Fruit fly (Drosophila melanogaster) whole organism, wandering third instar larva: Measurements from ENCODE around the gene CG12170.

Experiments
- CG32264 ChIP-seq: fragments of 200-800 bp; sonication (Bioruptor generic); optimal IDR thresholded peaks from 2 replicates; lab custom pipeline; 2016; ENCODE audit warnings: missing biosample characterization, missing genetic modification characterization
- CG9705 ChIP-seq: fragments of 200-800 bp; sonication (Bioruptor generic); optimal IDR thresholded peaks from 2 replicates; lab custom pipeline; 2018; ENCODE audit warnings: missing biosample characterization, mild to moderate bottlenecking, missing genetic modification characterization
- CrebA ChIP-seq: fragments of 200-800 bp; sonication (Bioruptor generic); optimal IDR thresholded peaks from 2 replicates; lab custom pipeline; 2016; ENCODE audit warnings: missing biosample characterization, mild to moderate bottlenecking, missing genetic modification characterization, borderline replicate concordance
- Dfd ChIP-seq: fragments of >200 bp; optimal IDR thresholded peaks from 2 replicates; lab custom pipeline; 2017; ENCODE audit warnings: missing biosample characterization, missing genetic modification characterization
- Dif ChIP-seq: fragments of 200-275, 200-300 bp; sonication (Bioruptor generic); optimal IDR thresholded peaks from 2 replicates; lab custom pipeline; 2018; ENCODE audit warnings: missing biosample characterization, missing genetic modification characterization; ENCODE audit not compliant: partially characterized antibody
- GATAd ChIP-seq: sonication (Bioruptor generic); optimal IDR thresholded peaks from 2 replicates; lab custom pipeline; 2016; ENCODE audit warnings: missing biosample characterization, missing genetic modification characterization
- HLH106 ChIP-seq: fragments of 200-800 bp; optimal IDR thresholded peaks from 3 replicates; lab custom pipeline; 2019; ENCODE audit warnings: missing biosample characterization, mild to moderate bottlenecking, missing genetic modification characterization, moderate library complexity
- Hnf4 ChIP-seq: fragments of 200-800 bp; sonication (Bioruptor generic); optimal IDR thresholded peaks from 2 replicates; lab custom pipeline; 2016; ENCODE audit warnings: missing biosample characterization, mild to moderate bottlenecking, missing genetic modification characterization
- Hr78 ChIP-seq: fragments of >200 bp; optimal IDR thresholded peaks from 2 replicates; lab custom pipeline; 2017; ENCODE audit warnings: missing biosample characterization, missing genetic modification characterization
- Hr83 ChIP-seq: fragments of 200-300 bp; sonication (Bioruptor generic); optimal IDR thresholded peaks from 2 replicates; lab custom pipeline; 2016; ENCODE audit warnings: missing biosample characterization, mild to moderate bottlenecking, missing genetic modification characterization, moderate library complexity; ENCODE audit not compliant: poor library complexity, severe bottlenecking
- Jra ChIP-seq: sonication (Bioruptor generic); optimal IDR thresholded peaks from 2 replicates; lab custom pipeline; 2016; ENCODE audit warnings: missing biosample characterization, missing genetic modification characterization
- Mio ChIP-seq: sonication (Bioruptor generic); optimal IDR thresholded peaks from 2 replicates; lab custom pipeline; 2016; ENCODE audit warnings: missing biosample characterization, missing genetic modification characterization
- Myc ChIP-seq: fragments of >200 bp; optimal IDR thresholded peaks from 2 replicates; lab custom pipeline; 2017
- N ChIP-seq: fragments of >200 bp; optimal IDR thresholded peaks from 2 replicates; lab custom pipeline; 2018; ENCODE audit warnings: missing biosample characterization, missing external identifiers, missing genetic modification characterization
- OdsH ChIP-seq: fragments of 200-800 bp; sonication (Bioruptor generic); optimal IDR thresholded peaks from 2 replicates; lab custom pipeline; 2016; ENCODE audit warnings: missing biosample characterization, mild to moderate bottlenecking, missing genetic modification characterization
- Rel ChIP-seq, 2 experiments: fragments of 200-800 bp; sonication (Bioruptor generic) in 1 of 2; optimal IDR thresholded peaks; 2 replicates in 1 of 2; 3 replicates in 1 of 2; lab custom pipeline; 2016 to 2019; ENCODE audit warnings: mild to moderate bottlenecking in 2 of 2, missing biosample characterization in 2 of 2, missing genetic modification characterization in 2 of 2, moderate library complexity in 1 of 2
- Sp1 ChIP-seq: fragments of 200-800 bp; sonication (Bioruptor generic); optimal IDR thresholded peaks from 3 replicates; lab custom pipeline; 2019; ENCODE audit warnings: missing biosample characterization, mild to moderate bottlenecking, missing genetic modification characterization, moderate library complexity
- Vsx2 ChIP-seq: fragments of 200-300, 225-300 bp; sonication (Bioruptor generic); optimal IDR thresholded peaks from 2 replicates; lab custom pipeline; 2018; ENCODE audit warnings: missing biosample characterization, missing genetic modification characterization; ENCODE audit not compliant: partially characterized antibody
- br ChIP-seq: fragments of 200-800 bp; sonication (Bioruptor generic); optimal IDR thresholded peaks from 2 replicates; lab custom pipeline; 2016; ENCODE audit warnings: missing biosample characterization, missing genetic modification characterization
- brk ChIP-seq: fragments of 200-800 bp; sonication (Bioruptor generic); optimal IDR thresholded peaks from 2 replicates; lab custom pipeline; 2016; ENCODE audit warnings: missing biosample characterization, mild to moderate bottlenecking, missing genetic modification characterization
- dl ChIP-seq, 2 experiments: fragments of 175-275, 200-275 bp in 1 of 2; fragments of 200-275 bp in 1 of 2; sonication (Bioruptor generic); optimal IDR thresholded peaks; lab custom pipeline; 2018; ENCODE audit warnings: mild to moderate bottlenecking in 2 of 2, missing biosample characterization in 2 of 2, missing genetic modification characterization in 2 of 2, moderate library complexity in 2 of 2; ENCODE audit not compliant: partially characterized antibody in 2 of 2, insufficient read depth in 1 of 2
- dmrt93B ChIP-seq: fragments of 200-800 bp; sonication (Bioruptor generic); optimal IDR thresholded peaks from 2 replicates; lab custom pipeline; 2018; ENCODE audit warnings: missing biosample characterization, mild to moderate bottlenecking, missing genetic modification characterization
- dsf ChIP-seq: sonication (Bioruptor generic); optimal IDR thresholded peaks from 2 replicates; lab custom pipeline; 2016; ENCODE audit warnings: missing biosample characterization, missing genetic modification characterization, borderline replicate concordance
- ey ChIP-seq: fragments of 200-800 bp; sonication (Bioruptor generic); optimal IDR thresholded peaks from 2 replicates; lab custom pipeline; 2016; ENCODE audit warnings: missing biosample characterization, missing genetic modification characterization
- foxo ChIP-seq, 2 experiments: fragments of 200-800 bp; sonication (Bioruptor generic); optimal IDR thresholded peaks; 2 replicates in 1 of 2; 3 replicates in 1 of 2; lab custom pipeline; 2016 to 2017; ENCODE audit warnings: missing biosample characterization in 2 of 2, missing genetic modification characterization in 2 of 2
- fru ChIP-seq: fragments of 200-800 bp; sonication (Bioruptor generic); optimal IDR thresholded peaks from 3 replicates; lab custom pipeline; 2016; ENCODE audit warnings: missing biosample characterization, mild to moderate bottlenecking, missing genetic modification characterization
- h ChIP-seq: fragments of 200-800 bp; sonication (Bioruptor generic); optimal IDR thresholded peaks from 3 replicates; lab custom pipeline; 2016; ENCODE audit warnings: missing biosample characterization, mild to moderate bottlenecking, missing genetic modification characterization
- jim ChIP-seq: fragments of 175-275, 200-325 bp; sonication (Bioruptor generic); optimal IDR thresholded peaks from 2 replicates; lab custom pipeline; 2016; ENCODE audit warnings: missing biosample characterization, mild to moderate bottlenecking, missing genetic modification characterization
- lola ChIP-seq: fragments of >200 bp; optimal IDR thresholded peaks from 2 replicates; lab custom pipeline; 2017; ENCODE audit warnings: missing biosample characterization, missing genetic modification characterization
- pan ChIP-seq: fragments of >200 bp; optimal IDR thresholded peaks from 2 replicates; lab custom pipeline; 2017
- psq ChIP-seq: fragments of 200-800 bp; sonication (Bioruptor generic); optimal IDR thresholded peaks from 3 replicates; lab custom pipeline; 2017; ENCODE audit warnings: missing biosample characterization, mild to moderate bottlenecking, missing genetic modification characterization, moderate library complexity
- rgr ChIP-seq: fragments of 200-800 bp; sonication (Bioruptor generic); optimal IDR thresholded peaks from 3 replicates; lab custom pipeline; 2016; ENCODE audit warnings: missing biosample characterization, mild to moderate bottlenecking, missing genetic modification characterization
- sage ChIP-seq: fragments of 200-800 bp; sonication (Bioruptor generic); optimal IDR thresholded peaks from 2 replicates; lab custom pipeline; 2016; ENCODE audit warnings: missing biosample characterization, mild to moderate bottlenecking, missing genetic modification characterization
- tai ChIP-seq: sonication (Bioruptor generic); optimal IDR thresholded peaks from 2 replicates; lab custom pipeline; 2016; ENCODE audit warnings: missing biosample characterization, missing genetic modification characterization
- usp ChIP-seq: fragments of >200 bp; optimal IDR thresholded peaks from 2 replicates; lab custom pipeline; 2017; ENCODE audit warnings: missing biosample characterization, missing genetic modification characterization
- woc ChIP-seq: sonication (Bioruptor generic); optimal IDR thresholded peaks from 2 replicates; lab custom pipeline; 2016; ENCODE audit warnings: missing biosample characterization, mild to moderate bottlenecking, missing genetic modification characterization

CG12170 gene

dm6 chr3R:5592009-5592572 is 44.9 kb upstream of the CG12170 start:
- TF ChIP-seq Rel (GFP tag; optimal IDR thresholded peaks at IDR 0.05; lab: Kevin White, UChicago) (no peak), Rel (tag; optimal IDR thresholded peaks at IDR 0.05; lab: Kevin White, UChicago) (peak; percentile 44), rgr (GFP tag; lab: Kevin White, UChicago) (no peak)

dm6 chr3R:5594878-5595277 is 42.2 kb upstream of the CG12170 start:
- no peak for TF ChIP-seq lola (GFP tag; lab: Kevin White, UChicago)
- TF ChIP-seq Vsx2: no peak
- peak; percentile 3 for TF ChIP-seq N (GFP tag; lab: Kevin White, UChicago)
- no peak for TF ChIP-seq Mio
- TF ChIP-seq Dif: no peak
- peak; percentile 31 for TF ChIP-seq Myc

dm6 chr3R:5599521-5600360 is 37.3 kb upstream of the CG12170 start:
- TF ChIP-seq HLH106 (tag; lab: Kevin White, UChicago) (no peak), Jra (no peak), Dif (peak; percentile 6), pan (lab: Kevin White, UChicago) (no peak), dl (GFP tag; optimal IDR thresholded peaks at IDR 0.05; lab: Kevin White, UChicago; ENCODE audit: insufficient read depth in 1 of 2, partially characterized antibody in 2 of 2) (peak in 1 of 2 experiments; percentile 56), dsf (no peak), jim (GFP tag; lab: Kevin White, UChicago) (peak; percentile 55), Dfd (GFP tag; lab: Kevin White, UChicago) (no peak), h (GFP tag; lab: Kevin White, UChicago) (no peak), GATAd (GFP tag; lab: Kevin White, UChicago) (no peak), Rel (GFP tag; optimal IDR thresholded peaks at IDR 0.05; lab: Kevin White, UChicago) (no peak), Rel (tag; optimal IDR thresholded peaks at IDR 0.05; lab: Kevin White, UChicago) (no peak), usp (GFP tag; lab: Kevin White, UChicago) (no peak), Hr78 (GFP tag; lab: Kevin White, UChicago) (no peak), CrebA (GFP tag; lab: Kevin White, UChicago) (no peak), tai (no peak), psq (no peak), Vsx2 (no peak), OdsH (GFP tag; lab: Kevin White, UChicago) (peak; percentile 16), rgr (GFP tag; lab: Kevin White, UChicago) (no peak), Hnf4 (GFP tag; lab: Kevin White, UChicago) (no peak), dmrt93B (no peak), woc (GFP tag; lab: Kevin White, UChicago) (peak; percentile 1), CG9705 (no peak), Myc (peak; percentile 39), ey (GFP tag; lab: Kevin White, UChicago) (no peak), N (GFP tag; lab: Kevin White, UChicago) (no peak), Mio (no peak), brk (GFP tag; lab: Kevin White, UChicago) (no peak), br (GFP tag; lab: Kevin White, UChicago) (no peak), CG32264 (GFP tag; lab: Kevin White, UChicago) (no peak), Sp1 (GFP tag; lab: Kevin White, UChicago) (no peak), lola (GFP tag; lab: Kevin White, UChicago) (no peak), Hr83 (GFP tag; lab: Kevin White, UChicago) (peak; percentile 27), fru (GFP tag; lab: Kevin White, UChicago) (no peak), sage (GFP tag; lab: Kevin White, UChicago) (no peak), foxo (GFP tag; optimal IDR thresholded peaks at IDR 0.05; lab: Kevin White, UChicago) (no peak)
